Worm (Caenorhabditis elegans) whole organism, late embryonic: ENCODE measurements around the gene W02H3.1.
A peak's percentile ranks its signal among the peaks of the same experiment; 100 is the strongest.

Experiments used
- C08G9.2 ChIP-seq: sonication (generic microtip); optimal IDR thresholded peaks from 2 replicates; lab custom pipeline; 2016; ENCODE audit warnings: mild to moderate bottlenecking, missing genetic modification characterization, moderate library complexity, missing compliant biosample characterization
- F13H6.1 ChIP-seq: sonication (generic microtip); optimal IDR thresholded peaks from 2 replicates; lab custom pipeline; 2016; ENCODE audit warnings: missing genetic modification characterization, missing compliant biosample characterization
- ahr-1 ChIP-seq: sonication (generic microtip); optimal IDR thresholded peaks from 2 replicates; lab custom pipeline; 2016; ENCODE audit warnings: missing genetic modification characterization, missing compliant biosample characterization
- ama-1 ChIP-seq: fragments of 150-350 bp; optimal IDR thresholded peaks from 2 replicates; lab custom pipeline; 2014
- ceh-14 ChIP-seq: sonication (generic microtip); optimal IDR thresholded peaks from 2 replicates; lab custom pipeline; 2016; ENCODE audit warnings: missing genotype, missing genetic modification characterization, missing compliant biosample characterization
- ceh-18 ChIP-seq: sonication (generic microtip); optimal IDR thresholded peaks from 2 replicates; lab custom pipeline; 2016; ENCODE audit warnings: missing genetic modification characterization, missing compliant biosample characterization
- ceh-2 ChIP-seq: sonication (generic microtip); optimal IDR thresholded peaks from 2 replicates; lab custom pipeline; 2016; ENCODE audit warnings: missing genotype, missing genetic modification characterization, missing compliant biosample characterization
- ceh-22 ChIP-seq: sonication (generic microtip); optimal IDR thresholded peaks from 2 replicates; lab custom pipeline; 2017; ENCODE audit warnings: missing biosample characterization, missing genetic modification characterization
- ceh-30 ChIP-seq: fragments of 150-350 bp; optimal IDR thresholded peaks from 2 replicates; lab custom pipeline; 2014; ENCODE audit warnings: missing biosample characterization, missing genetic modification characterization
- ceh-31 ChIP-seq: sonication (generic microtip); optimal IDR thresholded peaks from 2 replicates; lab custom pipeline; 2016; ENCODE audit warnings: missing genetic modification characterization, missing compliant biosample characterization
- ceh-34 ChIP-seq: sonication (generic microtip); optimal IDR thresholded peaks from 2 replicates; lab custom pipeline; 2016; ENCODE audit warnings: mild to moderate bottlenecking, missing genetic modification characterization, missing compliant biosample characterization
- ceh-45 ChIP-seq: fragments of 200-800 bp; sonication (Bioruptor generic); IDR thresholded peaks from 2 replicates; pipeline ENCODE4 v1.3.6; 2022; ENCODE audit warnings: missing genetic modification reagents, missing genetic modification characterization, missing compliant biosample characterization
- ceh-48 ChIP-seq: sonication (generic microtip); optimal IDR thresholded peaks from 2 replicates; lab custom pipeline; 2016; ENCODE audit warnings: missing genetic modification characterization, inconsistent platforms, missing compliant biosample characterization
- ceh-6 ChIP-seq: fragments of 200-800 bp; sonication (Bioruptor generic); optimal IDR thresholded peaks from 2 replicates; lab custom pipeline; 2018; ENCODE audit warnings: mild to moderate bottlenecking, missing genetic modification characterization, missing compliant biosample characterization
- ceh-9 ChIP-seq: sonication (generic microtip); optimal IDR thresholded peaks from 2 replicates; lab custom pipeline; 2016; ENCODE audit warnings: mild to moderate bottlenecking, missing genetic modification characterization, inconsistent platforms, missing compliant biosample characterization
- dve-1 ChIP-seq: sonication (generic microtip); optimal IDR thresholded peaks from 2 replicates; lab custom pipeline; 2017; ENCODE audit warnings: antibody characterized with exemption, mild to moderate bottlenecking, missing genetic modification characterization, missing compliant biosample characterization
- elt-2 ChIP-seq: sonication (generic microtip); optimal IDR thresholded peaks from 2 replicates; lab custom pipeline; 2016; ENCODE audit warnings: missing genetic modification reagents, missing genetic modification characterization, missing compliant biosample characterization
- ets-4 ChIP-seq: sonication (generic microtip); optimal IDR thresholded peaks from 2 replicates; lab custom pipeline; 2016; ENCODE audit warnings: missing genetic modification characterization, missing compliant biosample characterization
- eyg-1 ChIP-seq: sonication (generic microtip); optimal IDR thresholded peaks from 2 replicates; lab custom pipeline; 2016; ENCODE audit warnings: missing genotype, missing genetic modification characterization, missing compliant biosample characterization
- gmeb-2 ChIP-seq: sonication (generic microtip); optimal IDR thresholded peaks from 2 replicates; lab custom pipeline; 2016; ENCODE audit warnings: missing genetic modification characterization, inconsistent platforms, missing compliant biosample characterization
- hlh-13 ChIP-seq: fragments of 200-800 bp; sonication (Bioruptor generic); optimal IDR thresholded peaks from 2 replicates; lab custom pipeline; 2018; ENCODE audit warnings: mild to moderate bottlenecking, missing genetic modification characterization, missing compliant biosample characterization
- hlh-30 ChIP-seq: sonication (generic microtip); optimal IDR thresholded peaks from 2 replicates; lab custom pipeline; 2017; ENCODE audit warnings: antibody characterized with exemption, missing genetic modification characterization, missing compliant biosample characterization; ENCODE audit not compliant: insufficient read depth
- hlh-6 ChIP-seq: sonication (generic microtip); optimal IDR thresholded peaks from 2 replicates; lab custom pipeline; 2016; ENCODE audit warnings: missing genotype, missing genetic modification characterization, missing compliant biosample characterization
- hlh-8 ChIP-seq: sonication (generic microtip); optimal IDR thresholded peaks from 2 replicates; lab custom pipeline; 2016; ENCODE audit warnings: missing genotype, missing genetic modification characterization, missing compliant biosample characterization
- lin-11 ChIP-seq: fragments of 200-800 bp; sonication (Bioruptor generic); optimal IDR thresholded peaks from 2 replicates; lab custom pipeline; 2018; ENCODE audit warnings: mild to moderate bottlenecking, missing genetic modification characterization, missing compliant biosample characterization
- mec-3 ChIP-seq: sonication (generic microtip); optimal IDR thresholded peaks from 2 replicates; lab custom pipeline; 2016; ENCODE audit warnings: borderline replicate concordance, missing genetic modification characterization, missing compliant biosample characterization
- nfya-1 ChIP-seq: sonication (generic microtip); optimal IDR thresholded peaks from 2 replicates; lab custom pipeline; 2017; ENCODE audit warnings: missing genetic modification characterization, mild to moderate bottlenecking, missing compliant biosample characterization, antibody characterized with exemption, moderate library complexity
- nhr-11 ChIP-seq: fragments of 150-350 bp; optimal IDR thresholded peaks from 2 replicates; lab custom pipeline; 2014; ENCODE audit warnings: missing biosample characterization, missing genetic modification characterization
- odd-2 ChIP-seq: sonication (generic microtip); optimal IDR thresholded peaks from 2 replicates; lab custom pipeline; 2017; ENCODE audit warnings: antibody characterized with exemption, mild to moderate bottlenecking, missing genetic modification characterization, missing compliant biosample characterization
- pax-1 ChIP-seq: fragments of 150-350 bp; optimal IDR thresholded peaks from 2 replicates; lab custom pipeline; 2014; ENCODE audit warnings: missing biosample characterization, missing genetic modification characterization
- pqm-1 ChIP-seq: sonication (generic microtip); optimal IDR thresholded peaks from 2 replicates; lab custom pipeline; 2016; ENCODE audit warnings: missing genetic modification characterization, missing compliant biosample characterization
- pros-1 ChIP-seq: fragments of 150-350 bp; optimal IDR thresholded peaks from 2 replicates; lab custom pipeline; 2014; ENCODE audit warnings: missing biosample characterization, missing genetic modification reagents, missing genetic modification characterization
- rnt-1 ChIP-seq: sonication (generic microtip); optimal IDR thresholded peaks from 2 replicates; lab custom pipeline; 2016; ENCODE audit warnings: missing genetic modification characterization, missing compliant biosample characterization
- sdc-2 ChIP-seq: sonication (generic microtip); optimal IDR thresholded peaks from 2 replicates; lab custom pipeline; 2016; ENCODE audit warnings: missing genotype, missing genetic modification characterization, missing compliant biosample characterization
- sox-2 ChIP-seq: fragments of 200-800 bp; sonication (Bioruptor generic); IDR thresholded peaks from 2 replicates; pipeline ENCODE4 v1.3.6; 2022; ENCODE audit warnings: missing genetic modification reagents, missing genetic modification characterization, missing compliant biosample characterization
- sox-4 ChIP-seq: sonication (generic microtip); optimal IDR thresholded peaks from 2 replicates; lab custom pipeline; 2017; ENCODE audit warnings: mild to moderate bottlenecking, missing genetic modification characterization, inconsistent platforms, missing compliant biosample characterization
- tbx-2 ChIP-seq: sonication (generic microtip); optimal IDR thresholded peaks from 2 replicates; lab custom pipeline; 2016; ENCODE audit warnings: missing genetic modification characterization, missing compliant biosample characterization
- ttx-3 ChIP-seq: sonication (generic microtip); optimal IDR thresholded peaks from 2 replicates; lab custom pipeline; 2016; ENCODE audit warnings: missing genetic modification reagents, missing genetic modification characterization, missing compliant biosample characterization
- unc-42 ChIP-seq: sonication (generic microtip); optimal IDR thresholded peaks from 2 replicates; lab custom pipeline; 2016; ENCODE audit warnings: missing genotype, missing genetic modification characterization, missing compliant biosample characterization
- unc-55 ChIP-seq: sonication (generic microtip); optimal IDR thresholded peaks from 2 replicates; lab custom pipeline; 2017; ENCODE audit warnings: missing biosample characterization, missing genetic modification reagents, missing genetic modification characterization
- unc-86 ChIP-seq: sonication (generic microtip); optimal IDR thresholded peaks from 2 replicates; lab custom pipeline; 2016; ENCODE audit warnings: missing genetic modification characterization, missing compliant biosample characterization
- ztf-16 ChIP-seq: sonication (generic microtip); optimal IDR thresholded peaks from 2 replicates; lab custom pipeline; 2017; ENCODE audit warnings: missing genetic modification characterization, missing compliant biosample characterization

The W02H3.1 gene

DNA sequence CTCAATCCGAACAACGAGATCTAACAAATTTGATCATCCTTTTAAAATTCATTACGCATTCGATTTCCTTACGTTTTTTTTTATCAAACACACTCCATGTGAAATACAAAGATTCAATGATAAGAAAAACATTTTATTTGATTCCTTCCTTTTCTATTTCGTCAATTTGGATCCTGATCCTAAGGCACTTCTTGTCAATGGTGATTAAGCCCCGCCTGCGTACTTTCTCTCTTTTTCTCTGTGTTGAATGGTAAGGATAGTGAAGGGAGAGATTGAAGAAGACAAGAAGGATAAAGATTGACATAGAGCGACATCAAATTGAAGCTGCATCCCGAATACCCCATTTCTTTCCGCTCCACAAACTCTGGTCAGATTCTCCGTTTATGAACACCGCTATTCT, 3.9 kb upstream of the W02H3.1 start, which contains the start of gene grd-1:
TSS of gene grd-1 (plus strand) at position 241 of the 400 bp plus-strand sequence.
- no peak for TF ChIP-seq ceh-6 (GFP tag; lab: Kevin White, UChicago)
- TF ChIP-seq odd-2 (tag; lab: Kevin White, UChicago): no peak
- no peak for TF ChIP-seq ahr-1 (tag; lab: Kevin White, UChicago)
- TF ChIP-seq unc-86: no peak
- TF ChIP-seq rnt-1 (tag; lab: Kevin White, UChicago): no peak
- no peak for TF ChIP-seq ztf-16 (tag; lab: Kevin White, UChicago)

- TF ChIP-seq ceh-2 (tag; lab: Kevin White, UChicago) (no peak), hlh-6 (tag; lab: Kevin White, UChicago) (no peak), lin-11 (tag; lab: Kevin White, UChicago) (no peak), ceh-9 (no peak)
Measured at ce11 chrX:11107076-11107475, 1.8 kb upstream of the W02H3.1 start, which contains the start of gene clc-17. Gene clc-17 (plus strand): TSS chrX:11107376.

DNA sequence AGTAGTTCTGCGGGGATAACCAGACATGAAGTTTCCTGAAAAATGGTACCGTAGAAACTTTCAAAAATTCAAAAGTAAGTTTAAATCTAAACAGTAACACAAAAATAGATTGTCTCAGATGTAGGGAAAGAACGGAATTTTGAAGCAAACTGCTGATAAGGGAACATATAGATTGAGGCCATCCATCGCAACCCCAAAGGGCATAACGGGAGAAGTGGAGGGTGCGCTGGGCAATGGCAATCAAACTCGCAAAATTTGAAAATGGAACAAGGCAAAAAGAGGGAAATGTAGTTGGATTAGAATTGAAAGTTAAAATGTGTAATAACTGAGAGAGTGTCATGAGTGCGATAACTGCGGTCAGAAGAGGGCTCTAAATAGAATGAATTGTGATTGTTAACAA, 2.1 kb downstream of the W02H3.1 start:
- TF ChIP-seq sox-4 (tag; lab: Kevin White, UChicago): no peak
- no peak for TF ChIP-seq ceh-9
- TF ChIP-seq ttx-3 (tag; lab: Kevin White, UChicago): no peak
- no peak for TF ChIP-seq tbx-2 (tag; lab: Kevin White, UChicago)
- TF ChIP-seq pros-1 (tag; lab: Kevin White, UChicago): no peak
- no peak for TF ChIP-seq nfya-1 (tag; lab: Kevin White, UChicago)
- TF ChIP-seq sdc-2: no peak
- no peak for TF ChIP-seq dve-1 (tag; lab: Kevin White, UChicago)
- no peak for TF ChIP-seq ceh-45 (GFP tag; lab: Robert Waterston, UW)
- no peak for TF ChIP-seq ceh-14
- no peak for TF ChIP-seq ahr-1 (tag; lab: Kevin White, UChicago)
- no peak for TF ChIP-seq unc-55
- no peak for TF ChIP-seq ama-1 (lab: Kevin White, UChicago)
- TF ChIP-seq nhr-11 (tag; lab: Kevin White, UChicago): no peak
- no peak for TF ChIP-seq ceh-2 (tag; lab: Kevin White, UChicago)

- TF ChIP-seq unc-42 (tag; lab: Kevin White, UChicago) (no peak), F13H6.1 (no peak), unc-55 (no peak), hlh-13 (no peak), ceh-31 (tag; lab: Kevin White, UChicago) (no peak), ceh-18 (no peak), hlh-8 (tag; lab: Kevin White, UChicago) (no peak), ceh-30 (tag; lab: Kevin White, UChicago) (no peak), ceh-2 (tag; lab: Kevin White, UChicago) (no peak), mec-3 (tag; lab: Kevin White, UChicago) (no peak)
- TF ChIP-seq, all 69 proteins: peak for 0
Measured at ce11 chrX:11098086-11098485, 7.2 kb downstream of the W02H3.1 start, which contains the start of gene W02H3.3. Gene W02H3.3 (minus strand): TSS chrX:11098186.

- TF ChIP-seq C08G9.2 (tag; lab: Kevin White, UChicago): no peak
Measured at ce11 chrX:11097343-11097742, 7.9 kb downstream of the W02H3.1 start.

DNA sequence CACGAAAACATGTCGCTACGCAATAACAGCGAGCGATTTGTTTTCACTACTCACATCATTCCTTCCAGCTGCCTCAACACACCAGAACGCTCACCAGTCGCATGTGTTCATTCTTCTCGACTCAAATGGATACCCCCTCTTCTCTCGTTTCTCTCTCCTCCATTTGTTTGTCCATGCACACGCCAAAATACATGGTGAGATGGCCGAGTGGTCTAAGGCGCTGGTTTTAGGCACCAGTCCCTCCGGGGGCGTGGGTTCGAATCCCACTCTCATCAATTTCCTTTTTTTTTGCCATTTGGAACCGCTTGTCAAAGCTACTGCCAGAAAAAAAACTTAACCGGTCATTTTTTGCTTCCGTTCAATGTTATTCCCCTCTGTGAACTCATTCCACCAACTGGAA, 9.8 kb downstream of the W02H3.1 start:
- TF ChIP-seq hlh-8 (tag; lab: Kevin White, UChicago) (peak; percentile 62), hlh-6 (tag; lab: Kevin White, UChicago) (peak; percentile 87), unc-42 (tag; lab: Kevin White, UChicago) (peak; percentile 68), ceh-22 (tag; lab: Kevin White, UChicago) (no peak), ttx-3 (tag; lab: Kevin White, UChicago) (peak; percentile 73), ceh-34 (peak; percentile 75), ets-4 (peak; percentile 22), tbx-2 (tag; lab: Kevin White, UChicago) (peak; percentile 80), rnt-1 (tag; lab: Kevin White, UChicago) (peak; percentile 78), eyg-1 (tag; lab: Kevin White, UChicago) (peak; percentile 66), ceh-30 (tag; lab: Kevin White, UChicago) (no peak), elt-2 (tag; lab: Kevin White, UChicago) (peak; percentile 83), dve-1 (tag; lab: Kevin White, UChicago) (peak; percentile 65), ama-1 (lab: Kevin White, UChicago) (no peak), pax-1 (tag; lab: Kevin White, UChicago) (no peak), ztf-16 (tag; lab: Kevin White, UChicago) (peak; percentile 66), pqm-1 (tag; lab: Kevin White, UChicago) (peak; percentile 47), sox-2 (GFP tag; lab: Robert Waterston, UW) (peak; percentile 63), hlh-30 (peak; percentile 20), gmeb-2 (tag; lab: Kevin White, UChicago) (no peak), ceh-6 (GFP tag; lab: Kevin White, UChicago) (peak; percentile 77), ceh-48 (peak; percentile 62), ceh-18 (peak; percentile 76)
